Fruit fly (Drosophila melanogaster) whole organism: Measurements from ENCODE around the gene mRpL36.

Experiments used
- CG8478 ChIP-seq: fragments of >200 bp; optimal IDR thresholded peaks from 2 replicates; lab custom pipeline; 2018; ENCODE audit warnings: inconsistent platforms
- Dll ChIP-seq: fragments of >200 bp; optimal IDR thresholded peaks from 2 replicates; lab custom pipeline; 2017
- EcR ChIP-seq, 2 experiments: fragments of >200 bp; optimal IDR thresholded peaks; 2 replicates each; lab custom pipeline; 2017; ENCODE audit warnings: missing biosample characterization in 2 of 2, missing genetic modification characterization in 2 of 2, missing genetic modification reagents in 2 of 2
- pan ChIP-seq: fragments of >200 bp; optimal IDR thresholded peaks from 2 replicates; lab custom pipeline; 2017
- psq ChIP-seq: fragments of >200 bp; optimal IDR thresholded peaks from 2 replicates; lab custom pipeline; 2017
- usp ChIP-seq: fragments of >200 bp; optimal IDR thresholded peaks from 2 replicates; lab custom pipeline; 2017; ENCODE audit warnings: missing biosample characterization, missing genetic modification characterization, mixed read lengths

The mRpL36 gene

dm6 chr3L:8151727-8152199 is 26.8 kb upstream of the mRpL36 start, which contains the start of gene CG13676:
TSS of gene CG13676 (minus strand) at chr3L:8151813.
- TF ChIP-seq EcR (GFP tag; optimal IDR thresholded peaks at IDR 0.05; lab: Kevin White, UChicago): no peak
- no peak for TF ChIP-seq Dll
- no peak for TF ChIP-seq CG8478 (lab: Kevin White, UChicago)
- TF ChIP-seq psq: no peak
- no peak for TF ChIP-seq usp
- no peak for TF ChIP-seq pan (lab: Kevin White, UChicago)

- TF ChIP-seq EcR (GFP tag; optimal IDR thresholded peaks at IDR 0.05; lab: Kevin White, UChicago): no peak
- TF ChIP-seq pan (lab: Kevin White, UChicago): no peak
- TF ChIP-seq psq: no peak
- TF ChIP-seq usp: no peak
- no peak for TF ChIP-seq CG8478 (lab: Kevin White, UChicago)
- TF ChIP-seq Dll: no peak
Observed at dm6 chr3L:8150812-8151211, 25.9 kb upstream of the mRpL36 start.

dm6 chr3L:8150284-8150683 is 25.4 kb upstream of the mRpL36 start:
- no peak for TF ChIP-seq Dll

- TF ChIP-seq pan (lab: Kevin White, UChicago) (no peak), psq (no peak), CG8478 (lab: Kevin White, UChicago) (no peak), Dll (no peak), EcR (GFP tag; optimal IDR thresholded peaks at IDR 0.05; lab: Kevin White, UChicago) (no peak), usp (no peak)
Observed at dm6 chr3L:8137448-8137906, 12.5 kb upstream of the mRpL36 start, which contains the start of the genes Setx and mus301. TSS of gene Setx (minus strand) at chr3L:8137498. TSS of gene mus301 (plus strand) at chr3L:8137808.

- TF ChIP-seq Dll (no peak), psq (no peak), usp (no peak), EcR (GFP tag; optimal IDR thresholded peaks at IDR 0.05; lab: Kevin White, UChicago) (no peak), CG8478 (lab: Kevin White, UChicago) (no peak), pan (lab: Kevin White, UChicago) (no peak)
Observed at dm6 chr3L:8128396-8129050, 3.6 kb upstream of the mRpL36 start.

dm6 chr3L:8127712-8128210 is 2.8 kb upstream of the mRpL36 start, which contains the start of the genes Cds and Uba2:
TSS of gene Cds (plus strand) at chr3L:8127762.
TSS of gene Uba2 (minus strand) at chr3L:8127818.
- no peak for TF ChIP-seq usp
- no peak for TF ChIP-seq pan (lab: Kevin White, UChicago)
- no peak for TF ChIP-seq CG8478 (lab: Kevin White, UChicago)
- TF ChIP-seq EcR (GFP tag; optimal IDR thresholded peaks at IDR 0.05; lab: Kevin White, UChicago): no peak

- TF ChIP-seq CG8478 (lab: Kevin White, UChicago): no peak
- TF ChIP-seq Dll: no peak
- TF ChIP-seq usp: no peak
- no peak for TF ChIP-seq EcR (GFP tag; optimal IDR thresholded peaks at IDR 0.05; lab: Kevin White, UChicago)
- no peak for TF ChIP-seq psq
- TF ChIP-seq pan (lab: Kevin White, UChicago): no peak
Observed at dm6 chr3L:8121590-8121989, 3.3 kb downstream of the mRpL36 start, which contains the start of gene ldbr. TSS of gene ldbr (plus strand) at chr3L:8121827.

dm6 chr3L:8116809-8117208 is 8.1 kb downstream of the mRpL36 start:
- TF ChIP-seq EcR (GFP tag; optimal IDR thresholded peaks at IDR 0.05; lab: Kevin White, UChicago) (no peak), CG8478 (lab: Kevin White, UChicago) (no peak), Dll (no peak), pan (lab: Kevin White, UChicago) (no peak), usp (no peak), psq (no peak)

- TF ChIP-seq pan (lab: Kevin White, UChicago): no peak
- TF ChIP-seq CG8478 (lab: Kevin White, UChicago): no peak
- TF ChIP-seq Dll: no peak
- TF ChIP-seq usp: no peak
Observed at dm6 chr3L:8115864-8116528, 8.9 kb downstream of the mRpL36 start, which contains the start of the genes Arp3 and msk. TSS of gene Arp3 (minus strand) at chr3L:8115902. TSS of gene msk (plus strand) at chr3L:8116179.

dm6 chr3L:8110171-8110570 is 14.8 kb downstream of the mRpL36 start, which contains the start of gene Nulp1:
TSS of gene Nulp1 (plus strand) at chr3L:8110368.
- TF ChIP-seq CG8478 (lab: Kevin White, UChicago): no peak
- no peak for TF ChIP-seq pan (lab: Kevin White, UChicago)
- no peak for TF ChIP-seq EcR (GFP tag; optimal IDR thresholded peaks at IDR 0.05; lab: Kevin White, UChicago)
- TF ChIP-seq usp: no peak
- TF ChIP-seq psq: no peak
- no peak for TF ChIP-seq Dll

dm6 chr3L:8108886-8109285 is 16.0 kb downstream of the mRpL36 start, which contains the start of gene fan:
TSS of gene fan (plus strand) at chr3L:8109132.
- no peak for TF ChIP-seq EcR (GFP tag; optimal IDR thresholded peaks at IDR 0.05; lab: Kevin White, UChicago)
- no peak for TF ChIP-seq CG8478 (lab: Kevin White, UChicago)
- TF ChIP-seq Dll: no peak
- TF ChIP-seq usp: no peak

- no peak for TF ChIP-seq CG8478 (lab: Kevin White, UChicago)
- no peak for TF ChIP-seq pan (lab: Kevin White, UChicago)
- TF ChIP-seq usp: no peak
- no peak for TF ChIP-seq Dll
- no peak for TF ChIP-seq EcR (GFP tag; optimal IDR thresholded peaks at IDR 0.05; lab: Kevin White, UChicago)
- no peak for TF ChIP-seq psq
Observed at dm6 chr3L:8108201-8108600, 16.7 kb downstream of the mRpL36 start.
